Fruit fly (Drosophila melanogaster) whole organism, prepupa: ENCODE results near the gene aurB.
A peak's percentile ranks its signal among the peaks of the same experiment; 100 is the strongest.

Source experiments
- Blimp-1 ChIP-seq: fragments of 200-800 bp; sonication (Bioruptor generic); optimal IDR thresholded peaks from 3 replicates; lab custom pipeline; 2017; ENCODE audit warnings: missing biosample characterization, missing genetic modification characterization, mild to moderate bottlenecking, moderate library complexity, missing genetic modification reagents
- CG7368 ChIP-seq: fragments of 200-800 bp; sonication (Bioruptor generic); optimal IDR thresholded peaks from 3 replicates; lab custom pipeline; 2016; ENCODE audit warnings: missing biosample characterization, missing genetic modification characterization
- CG8319 ChIP-seq: fragments of 200-800 bp; sonication (Bioruptor generic); optimal IDR thresholded peaks from 3 replicates; lab custom pipeline; 2016; ENCODE audit warnings: missing biosample characterization, missing genetic modification characterization
- Eip78C ChIP-seq: fragments of 200-800 bp; sonication (Bioruptor generic); peaks from one replicate; lab custom pipeline; 2016; ENCODE audit warnings: missing biosample characterization, missing genetic modification characterization
- Eip93F ChIP-seq: fragments of 200-800 bp; sonication (Bioruptor generic); optimal IDR thresholded peaks from 2 replicates; lab custom pipeline; 2016; ENCODE audit warnings: missing biosample characterization, mild to moderate bottlenecking, missing genetic modification characterization
- Lpt ChIP-seq: fragments of 200-800 bp; sonication (Bioruptor generic); optimal IDR thresholded peaks from 3 replicates; lab custom pipeline; 2016; ENCODE audit warnings: missing biosample characterization, missing genetic modification characterization
- OdsH ChIP-seq: fragments of 200-800 bp; sonication (Bioruptor generic); optimal IDR thresholded peaks from 3 replicates; lab custom pipeline; 2016; ENCODE audit warnings: missing biosample characterization, missing genetic modification characterization
- Sox102F ChIP-seq: fragments of 200-800 bp; sonication (Bioruptor generic); optimal IDR thresholded peaks from 2 replicates; lab custom pipeline; 2016; ENCODE audit warnings: missing biosample characterization, mild to moderate bottlenecking, missing genetic modification characterization
- dsx ChIP-seq: fragments of 200-800 bp; optimal IDR thresholded peaks from 3 replicates; lab custom pipeline; 2019; ENCODE audit warnings: missing biosample characterization, mild to moderate bottlenecking, missing genetic modification characterization, moderate library complexity; ENCODE audit not compliant: poor library complexity, severe bottlenecking
- fd85E ChIP-seq: fragments of 200-800 bp; sonication (Bioruptor generic); optimal IDR thresholded peaks from 3 replicates; lab custom pipeline; 2016; ENCODE audit warnings: missing biosample characterization, missing genetic modification characterization
- fkh ChIP-seq: fragments of 200-800 bp; sonication (Bioruptor generic); optimal IDR thresholded peaks from 3 replicates; lab custom pipeline; 2017; ENCODE audit warnings: missing biosample characterization, mild to moderate bottlenecking, missing genetic modification characterization, moderate library complexity
- lz ChIP-seq: fragments of 200-800 bp; sonication (Bioruptor generic); optimal IDR thresholded peaks from 3 replicates; lab custom pipeline; 2016; ENCODE audit warnings: missing biosample characterization, missing genetic modification characterization

- TF ChIP-seq Lpt (GFP tag; lab: Kevin White, UChicago), result peak; percentile 25
- TF ChIP-seq CG8319, result no peak
- TF ChIP-seq Sox102F, result no peak
- TF ChIP-seq Eip93F (GFP tag; lab: Kevin White, UChicago), result no peak
- peak; percentile 12 for TF ChIP-seq lz (GFP tag; lab: Kevin White, UChicago)
- TF ChIP-seq CG7368 (GFP tag; lab: Kevin White, UChicago), result no peak
- TF ChIP-seq Eip78C, result peak; percentile 74
- TF ChIP-seq dsx, result no peak
- no peak for TF ChIP-seq OdsH
- no peak for TF ChIP-seq fkh (GFP tag; lab: Kevin White, UChicago)
- no peak for TF ChIP-seq Blimp-1 (GFP tag; lab: Kevin White, UChicago)
- no peak for TF ChIP-seq fd85E (GFP tag; lab: Kevin White, UChicago)
Observed at dm6 chr2L:10849511-10850191, 8.2 kb downstream of the aurB start, which contains the start of gene SmydA-3.
